Fruit fly (Drosophila melanogaster) whole organism, prepupa: Measurements from ENCODE around the gene CG12766.
A peak's percentile ranks its signal among the peaks of the same experiment; 100 is the strongest.

Experiments
- Blimp-1 ChIP-seq: fragments of 200-800 bp; sonication (Bioruptor generic); optimal IDR thresholded peaks from 3 replicates; lab custom pipeline; 2017; ENCODE audit warnings: missing biosample characterization, missing genetic modification characterization, mild to moderate bottlenecking, moderate library complexity, missing genetic modification reagents
- CG10631 ChIP-seq: fragments of 200-800 bp; sonication (Bioruptor generic); optimal IDR thresholded peaks from 2 replicates; lab custom pipeline; 2016; ENCODE audit warnings: missing biosample characterization, missing genetic modification characterization
- CG10669 ChIP-seq: fragments of 200-800 bp; sonication (Bioruptor generic); optimal IDR thresholded peaks from 3 replicates; lab custom pipeline; 2018; ENCODE audit warnings: missing biosample characterization, mild to moderate bottlenecking, missing genetic modification characterization, moderate library complexity
- CG11294 ChIP-seq: fragments of 200-800 bp; sonication (Bioruptor generic); IDR thresholded peaks from 2 replicates; pipeline ENCODE4 v1.3.6; 2022; ENCODE audit warnings: missing biosample characterization, missing genetic modification characterization
- CG11762 ChIP-seq: fragments of 200-800 bp; sonication (Bioruptor generic); optimal IDR thresholded peaks from 3 replicates; lab custom pipeline; 2016; ENCODE audit warnings: missing biosample characterization, missing genetic modification characterization; ENCODE audit not compliant: insufficient read depth
- CG11902 ChIP-seq: fragments of 200-800 bp; sonication (Bioruptor generic); optimal IDR thresholded peaks from 3 replicates; lab custom pipeline; 2016; ENCODE audit warnings: missing biosample characterization, missing genetic modification characterization
- CG1621 ChIP-seq: fragments of 200-800 bp; sonication (Bioruptor generic); optimal IDR thresholded peaks from 3 replicates; lab custom pipeline; 2018; ENCODE audit warnings: missing biosample characterization, mild to moderate bottlenecking, missing genetic modification characterization
- CG16779 ChIP-seq: fragments of 200-800 bp; sonication (Bioruptor generic); optimal IDR thresholded peaks from 3 replicates; lab custom pipeline; 2017; ENCODE audit warnings: missing biosample characterization, mild to moderate bottlenecking, missing genetic modification characterization
- CG3032 ChIP-seq: fragments of 200-800 bp; optimal IDR thresholded peaks from 2 replicates; lab custom pipeline; 2019; ENCODE audit warnings: missing biosample characterization, mild to moderate bottlenecking, missing genetic modification characterization, moderate library complexity
- CG32006 ChIP-seq: fragments of 200-800 bp; sonication (Bioruptor generic); optimal IDR thresholded peaks from 3 replicates; lab custom pipeline; 2017; ENCODE audit warnings: missing biosample characterization, mild to moderate bottlenecking, missing genetic modification characterization
- CG34406 ChIP-seq: fragments of 200-800 bp; sonication (Bioruptor generic); optimal IDR thresholded peaks from 3 replicates; lab custom pipeline; 2016; ENCODE audit warnings: missing biosample characterization, missing genetic modification characterization
- CG3919 ChIP-seq: fragments of 200-800 bp; sonication (Bioruptor generic); optimal IDR thresholded peaks from 3 replicates; lab custom pipeline; 2016; ENCODE audit warnings: missing biosample characterization, missing genetic modification characterization
- CG4318 ChIP-seq: fragments of 200-800 bp; sonication (Bioruptor generic); optimal IDR thresholded peaks from 3 replicates; lab custom pipeline; 2017; ENCODE audit warnings: missing biosample characterization, mild to moderate bottlenecking, missing genetic modification characterization
- CG6163 ChIP-seq: fragments of 200-800 bp; sonication (Bioruptor generic); IDR thresholded peaks from 3 replicates; pipeline ENCODE4 v1.3.6; 2022; ENCODE audit warnings: missing biosample characterization, missing genetic modification characterization
- CG6276 ChIP-seq: fragments of 200-800 bp; sonication (Bioruptor generic); optimal IDR thresholded peaks from 2 replicates; lab custom pipeline; 2017; ENCODE audit warnings: missing biosample characterization, mild to moderate bottlenecking, missing genetic modification characterization
- CG6854 ChIP-seq: fragments of 200-800 bp; sonication (Bioruptor generic); optimal IDR thresholded peaks from 2 replicates; lab custom pipeline; 2017; ENCODE audit warnings: missing biosample characterization, mild to moderate bottlenecking, missing genetic modification characterization
- CG7368 ChIP-seq: fragments of 200-800 bp; sonication (Bioruptor generic); optimal IDR thresholded peaks from 3 replicates; lab custom pipeline; 2016; ENCODE audit warnings: missing biosample characterization, missing genetic modification characterization
- CG8119 ChIP-seq: fragments of 200-800 bp; sonication (Bioruptor generic); IDR thresholded peaks from 3 replicates; pipeline ENCODE4 v1.3.6; 2022; ENCODE audit warnings: missing biosample characterization, missing genetic modification characterization
- CG8319 ChIP-seq: fragments of 200-800 bp; sonication (Bioruptor generic); optimal IDR thresholded peaks from 3 replicates; lab custom pipeline; 2016; ENCODE audit warnings: missing biosample characterization, missing genetic modification characterization
- CG8632 ChIP-seq: fragments of 200-800 bp; sonication (Bioruptor generic); optimal IDR thresholded peaks from 3 replicates; lab custom pipeline; 2016; ENCODE audit warnings: missing biosample characterization, missing genetic modification characterization
- Eip75B ChIP-seq: fragments of 200-800 bp; sonication (Bioruptor generic); optimal IDR thresholded peaks from 3 replicates; lab custom pipeline; 2016; ENCODE audit warnings: missing biosample characterization, missing genetic modification characterization
- Eip93F ChIP-seq: fragments of 200-800 bp; sonication (Bioruptor generic); optimal IDR thresholded peaks from 2 replicates; lab custom pipeline; 2016; ENCODE audit warnings: missing biosample characterization, mild to moderate bottlenecking, missing genetic modification characterization
- Ets21C ChIP-seq: fragments of 200-800 bp; sonication (Bioruptor generic); optimal IDR thresholded peaks from 3 replicates; lab custom pipeline; 2016; ENCODE audit warnings: missing biosample characterization, missing genetic modification characterization
- Ets96B ChIP-seq: fragments of 200-800 bp; optimal IDR thresholded peaks from 2 replicates; lab custom pipeline; 2019; ENCODE audit warnings: missing biosample characterization, mild to moderate bottlenecking, missing genetic modification characterization, moderate library complexity
- Hr38 ChIP-seq: sonication (Bioruptor generic); optimal IDR thresholded peaks from 2 replicates; lab custom pipeline; 2016; ENCODE audit warnings: missing biosample characterization, missing genetic modification characterization
- Hr4 ChIP-seq: fragments of 200-800 bp; sonication (Bioruptor generic); optimal IDR thresholded peaks from 3 replicates; lab custom pipeline; 2016; ENCODE audit warnings: missing biosample characterization, missing genetic modification characterization
- Lpt ChIP-seq: fragments of 200-800 bp; sonication (Bioruptor generic); optimal IDR thresholded peaks from 3 replicates; lab custom pipeline; 2016; ENCODE audit warnings: missing biosample characterization, missing genetic modification characterization
- Met ChIP-seq: fragments of 200-800 bp; sonication (Bioruptor generic); optimal IDR thresholded peaks from 3 replicates; lab custom pipeline; 2016; ENCODE audit warnings: missing biosample characterization, missing genetic modification characterization
- OdsH ChIP-seq: fragments of 200-800 bp; sonication (Bioruptor generic); optimal IDR thresholded peaks from 3 replicates; lab custom pipeline; 2016; ENCODE audit warnings: missing biosample characterization, missing genetic modification characterization
- Smox ChIP-seq: fragments of 200-800 bp; sonication (Bioruptor generic); optimal IDR thresholded peaks from 3 replicates; lab custom pipeline; 2016; ENCODE audit warnings: missing biosample characterization, missing genetic modification characterization
- Sox102F ChIP-seq: fragments of 200-800 bp; sonication (Bioruptor generic); optimal IDR thresholded peaks from 2 replicates; lab custom pipeline; 2016; ENCODE audit warnings: missing biosample characterization, mild to moderate bottlenecking, missing genetic modification characterization
- Sox14 ChIP-seq: fragments of 200-800 bp; sonication (Bioruptor generic); optimal IDR thresholded peaks from 3 replicates; lab custom pipeline; 2016; ENCODE audit warnings: missing biosample characterization, missing genetic modification characterization
- Sox15 ChIP-seq: fragments of 200-800 bp; sonication (Bioruptor generic); optimal IDR thresholded peaks from 3 replicates; lab custom pipeline; 2016; ENCODE audit warnings: missing biosample characterization, missing genetic modification characterization
- achi ChIP-seq: fragments of 200-800 bp; sonication (Bioruptor generic); optimal IDR thresholded peaks from 3 replicates; lab custom pipeline; 2016; ENCODE audit warnings: missing biosample characterization, missing genetic modification characterization
- acj6 ChIP-seq: fragments of 200-800 bp; sonication (Bioruptor generic); optimal IDR thresholded peaks from 3 replicates; lab custom pipeline; 2016; ENCODE audit warnings: missing biosample characterization, missing genetic modification characterization
- cyc ChIP-seq: fragments of 200-800 bp; sonication (Bioruptor generic); optimal IDR thresholded peaks from 3 replicates; lab custom pipeline; 2016; ENCODE audit warnings: missing biosample characterization, missing genetic modification characterization
- dac ChIP-seq: fragments of 200-800 bp; sonication (Bioruptor generic); optimal IDR thresholded peaks from 2 replicates; lab custom pipeline; 2017; ENCODE audit warnings: missing biosample characterization, mild to moderate bottlenecking, missing genetic modification characterization
- dsx ChIP-seq: fragments of 200-800 bp; optimal IDR thresholded peaks from 3 replicates; lab custom pipeline; 2019; ENCODE audit warnings: missing biosample characterization, mild to moderate bottlenecking, missing genetic modification characterization, moderate library complexity; ENCODE audit not compliant: poor library complexity, severe bottlenecking
- eg ChIP-seq: fragments of 200-800 bp; sonication (Bioruptor generic); IDR thresholded peaks from 3 replicates; pipeline ENCODE4 v1.3.6; 2022; ENCODE audit warnings: missing biosample characterization, missing genetic modification characterization
- esn ChIP-seq: fragments of 200-800 bp; sonication (Bioruptor generic); optimal IDR thresholded peaks from 2 replicates; lab custom pipeline; 2016; ENCODE audit warnings: missing biosample characterization, mild to moderate bottlenecking, missing genetic modification characterization, moderate library complexity
- fd85E ChIP-seq: fragments of 200-800 bp; sonication (Bioruptor generic); optimal IDR thresholded peaks from 3 replicates; lab custom pipeline; 2016; ENCODE audit warnings: missing biosample characterization, missing genetic modification characterization
- fkh ChIP-seq: fragments of 200-800 bp; sonication (Bioruptor generic); optimal IDR thresholded peaks from 3 replicates; lab custom pipeline; 2017; ENCODE audit warnings: missing biosample characterization, mild to moderate bottlenecking, missing genetic modification characterization, moderate library complexity
- net ChIP-seq: fragments of 200-800 bp; sonication (Bioruptor generic); optimal IDR thresholded peaks from 3 replicates; lab custom pipeline; 2016; ENCODE audit warnings: missing biosample characterization, missing genetic modification characterization
- pdm3 ChIP-seq: fragments of 200-800 bp; sonication (Bioruptor generic); optimal IDR thresholded peaks from 3 replicates; lab custom pipeline; 2016; ENCODE audit warnings: missing biosample characterization, missing genetic modification characterization
- salr ChIP-seq, 2 experiments: fragments of 200-800 bp; sonication (Bioruptor generic); optimal IDR thresholded peaks; 3 replicates each; lab custom pipeline; 2016 to 2018; ENCODE audit warnings: missing biosample characterization in 2 of 2, missing genetic modification characterization in 2 of 2, mild to moderate bottlenecking in 1 of 2
- spab ChIP-seq: fragments of 200-800 bp; sonication (Bioruptor generic); optimal IDR thresholded peaks from 2 replicates; lab custom pipeline; 2017; ENCODE audit warnings: missing biosample characterization, mild to moderate bottlenecking, missing genetic modification characterization, missing genetic modification reagents
- ss ChIP-seq, 2 experiments: fragments of 200-800 bp; sonication (Bioruptor generic); optimal IDR thresholded peaks; 2 replicates in 1 of 2; 3 replicates in 1 of 2; lab custom pipeline; 2017 to 2018; ENCODE audit warnings: mild to moderate bottlenecking in 2 of 2, missing biosample characterization in 2 of 2, missing genetic modification characterization in 2 of 2, moderate library complexity in 1 of 2
- svp ChIP-seq: fragments of 200-800 bp; sonication (Bioruptor generic); peaks from one replicate; lab custom pipeline; 2016; ENCODE audit warnings: missing biosample characterization, missing genetic modification characterization
- topi ChIP-seq: fragments of 200-800 bp; sonication (Bioruptor generic); optimal IDR thresholded peaks from 3 replicates; lab custom pipeline; 2016; ENCODE audit warnings: missing biosample characterization, missing genetic modification characterization
- vri ChIP-seq: fragments of 200-800 bp; sonication (Bioruptor generic); optimal IDR thresholded peaks from 3 replicates; lab custom pipeline; 2016; ENCODE audit warnings: missing biosample characterization, mild to moderate bottlenecking, missing genetic modification characterization

CG12766 gene

DNA sequence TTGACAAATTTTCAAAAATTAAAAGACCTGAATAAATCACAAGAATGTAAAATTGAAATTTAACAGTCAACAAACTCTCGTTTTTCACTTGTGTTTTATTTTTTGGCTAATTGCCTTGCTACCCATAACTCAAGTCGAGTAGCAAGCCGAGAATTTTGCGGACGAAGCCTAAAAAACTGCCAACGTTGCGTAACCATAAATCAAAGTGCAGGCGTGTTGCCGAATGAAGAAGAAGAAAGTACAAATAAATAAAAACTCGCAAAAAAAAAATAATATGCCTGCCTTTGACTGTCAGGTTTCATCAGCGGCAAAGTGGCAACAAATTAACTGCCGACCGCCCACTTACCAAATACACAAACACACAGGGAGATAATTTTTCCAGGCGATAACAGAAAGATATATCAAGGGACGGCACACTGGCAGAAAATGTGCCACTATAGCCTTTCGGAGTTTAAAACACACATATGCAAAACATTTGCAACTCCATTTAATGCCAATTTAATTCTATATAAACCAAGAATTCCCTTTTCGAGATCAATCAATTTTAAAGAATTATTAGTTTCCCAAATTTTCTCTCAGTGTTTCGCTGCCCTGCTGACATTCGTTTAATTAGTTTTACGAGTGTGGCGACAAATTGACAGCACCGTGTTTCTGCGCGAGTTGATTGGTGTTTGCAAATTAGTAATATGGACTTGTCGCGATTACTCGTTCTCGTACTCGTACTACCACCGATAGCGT, 11.6 kb downstream of the CG12766 start:
- peak; percentile 55 for TF ChIP-seq CG4318 (GFP tag; lab: Kevin White, UChicago)
- peak; percentile 93 for TF ChIP-seq Met (GFP tag; lab: Kevin White, UChicago)
- peak; percentile 60 for TF ChIP-seq dsx
- peak; percentile 91 for TF ChIP-seq Sox102F (GFP tag; lab: Kevin White, UChicago)
- peak; percentile 80 for TF ChIP-seq CG3919 (GFP tag; lab: Kevin White, UChicago)
- peak; percentile 18 for TF ChIP-seq fd85E (GFP tag; lab: Kevin White, UChicago)
- TF ChIP-seq ss (GFP tag; optimal IDR thresholded peaks at IDR 0.05; lab: Kevin White, UChicago), result peak in 1 of 2 experiments; percentile 35
- TF ChIP-seq Eip93F (GFP tag; lab: Kevin White, UChicago), result peak; percentile 69
- TF ChIP-seq CG11902 (GFP tag; lab: Kevin White, UChicago), result peak; percentile 83
- peak; percentile 55 for TF ChIP-seq Ets96B (tag; lab: Kevin White, UChicago)
- TF ChIP-seq CG8319, result peak; percentile 71
- TF ChIP-seq CG16779 (tag; lab: Kevin White, UChicago), result peak; percentile 16
- peak; percentile 68 for TF ChIP-seq CG10631 (GFP tag; lab: Kevin White, UChicago)
- peak; percentile 51 to 62 for TF ChIP-seq salr (GFP tag; optimal IDR thresholded peaks at IDR 0.05; lab: Kevin White, UChicago)
- peak; percentile 82 for TF ChIP-seq CG8119
- TF ChIP-seq esn (GFP tag; lab: Kevin White, UChicago), result peak; percentile 92
- peak; percentile 87 for TF ChIP-seq acj6 (GFP tag; lab: Kevin White, UChicago)
- peak; percentile 62 for TF ChIP-seq CG11762 (GFP tag; lab: Kevin White, UChicago)
- peak; percentile 90 for TF ChIP-seq Smox
- TF ChIP-seq vri (GFP tag; lab: Kevin White, UChicago), result peak; percentile 92
- TF ChIP-seq CG1621 (tag; lab: Kevin White, UChicago), result peak; percentile 57
- peak; percentile 91 for TF ChIP-seq CG34406 (GFP tag; lab: Kevin White, UChicago)
- peak; percentile 78 for TF ChIP-seq Hr4
- TF ChIP-seq CG32006, result peak; percentile 75
- TF ChIP-seq CG8632, result peak; percentile 84
- peak; percentile 90 for TF ChIP-seq CG6163 (GFP tag; lab: Robert Waterston, UW)
- peak; percentile 80 for TF ChIP-seq net (GFP tag; lab: Kevin White, UChicago)
- peak; percentile 55 for TF ChIP-seq fkh (GFP tag; lab: Kevin White, UChicago)
- no peak for TF ChIP-seq CG3032 (tag; lab: Kevin White, UChicago)
- TF ChIP-seq Lpt (GFP tag; lab: Kevin White, UChicago), result peak; percentile 53
- TF ChIP-seq Sox14 (GFP tag; lab: Kevin White, UChicago), result peak; percentile 90
- peak; percentile 86 for TF ChIP-seq Sox15 (GFP tag; lab: Kevin White, UChicago)
- no peak for TF ChIP-seq CG6854 (GFP tag; lab: Kevin White, UChicago)
- peak; percentile 86 for TF ChIP-seq topi (GFP tag; lab: Kevin White, UChicago)
- peak; percentile 80 for TF ChIP-seq eg
- peak; percentile 63 for TF ChIP-seq Blimp-1 (GFP tag; lab: Kevin White, UChicago)
- TF ChIP-seq Hr38 (GFP tag; lab: Kevin White, UChicago), result no peak
- TF ChIP-seq spab (GFP tag; lab: Kevin White, UChicago), result peak; percentile 27
- TF ChIP-seq Ets21C (GFP tag; lab: Kevin White, UChicago), result peak; percentile 81
- no peak for TF ChIP-seq dac (GFP tag; lab: Kevin White, UChicago)
- peak; percentile 74 for TF ChIP-seq Eip75B
- peak; percentile 96 for TF ChIP-seq svp (GFP tag; lab: Kevin White, UChicago)
- peak; percentile 88 for TF ChIP-seq pdm3 (GFP tag; lab: Kevin White, UChicago)
- TF ChIP-seq cyc (GFP tag; lab: Kevin White, UChicago), result peak; percentile 89
- TF ChIP-seq OdsH, result peak; percentile 86
- peak; percentile 84 for TF ChIP-seq achi
- peak; percentile 73 for TF ChIP-seq CG7368 (GFP tag; lab: Kevin White, UChicago)
- peak; percentile 60 for TF ChIP-seq CG10669 (GFP tag; lab: Kevin White, UChicago)
- peak; percentile 53 for TF ChIP-seq CG6276
- TF ChIP-seq CG11294 (GFP tag; lab: Robert Waterston, UW), result peak; percentile 37; the same call in 1 of the 2 replicates
